Fruit fly (Drosophila melanogaster): ENCODE measurements around the gene Inx2.

dm6 chrX:6990105-6990504 lies 8.4 kb upstream of the Inx2 start:
- TF ChIP-seq pita (GFP tag; optimal IDR thresholded peaks at IDR 0.05) (no peak), chif (GFP tag; optimal IDR thresholded peaks at IDR 0.05) (no peak), Mes4 (GFP tag; optimal IDR thresholded peaks at IDR 0.05) (no peak), CG6689 (GFP tag; IDR thresholded peaks at IDR 0.05) (no peak)
